Fruit fly (Drosophila melanogaster) whole organism, prepupa: Measurements from ENCODE around the gene Ada1-1.

Source experiments
- CG32006 ChIP-seq: fragments of 200-800 bp; sonication (Bioruptor generic); optimal IDR thresholded peaks from 3 replicates; lab custom pipeline; 2017; ENCODE audit warnings: missing biosample characterization, mild to moderate bottlenecking, missing genetic modification characterization
- CG3919 ChIP-seq: fragments of 200-800 bp; sonication (Bioruptor generic); optimal IDR thresholded peaks from 3 replicates; lab custom pipeline; 2016; ENCODE audit warnings: missing biosample characterization, missing genetic modification characterization
- CG7368 ChIP-seq: fragments of 200-800 bp; sonication (Bioruptor generic); optimal IDR thresholded peaks from 3 replicates; lab custom pipeline; 2016; ENCODE audit warnings: missing biosample characterization, missing genetic modification characterization
- CG8319 ChIP-seq: fragments of 200-800 bp; sonication (Bioruptor generic); optimal IDR thresholded peaks from 3 replicates; lab custom pipeline; 2016; ENCODE audit warnings: missing biosample characterization, missing genetic modification characterization
- Gug ChIP-seq: fragments of 200-800 bp; sonication (Bioruptor generic); IDR thresholded peaks from 2 replicates; pipeline ENCODE4 v1.3.6; 2022; ENCODE audit warnings: missing biosample characterization, missing genetic modification characterization
- Hr38 ChIP-seq: sonication (Bioruptor generic); optimal IDR thresholded peaks from 2 replicates; lab custom pipeline; 2016; ENCODE audit warnings: missing biosample characterization, missing genetic modification characterization
- Hr39 ChIP-seq: fragments of 200-800 bp; sonication (Bioruptor generic); optimal IDR thresholded peaks from 2 replicates; lab custom pipeline; 2016; ENCODE audit warnings: missing biosample characterization, missing genetic modification characterization
- OdsH ChIP-seq: fragments of 200-800 bp; sonication (Bioruptor generic); optimal IDR thresholded peaks from 3 replicates; lab custom pipeline; 2016; ENCODE audit warnings: missing biosample characterization, missing genetic modification characterization
- fkh ChIP-seq: fragments of 200-800 bp; sonication (Bioruptor generic); optimal IDR thresholded peaks from 3 replicates; lab custom pipeline; 2017; ENCODE audit warnings: missing biosample characterization, mild to moderate bottlenecking, missing genetic modification characterization, moderate library complexity
- lz ChIP-seq: fragments of 200-800 bp; sonication (Bioruptor generic); optimal IDR thresholded peaks from 3 replicates; lab custom pipeline; 2016; ENCODE audit warnings: missing biosample characterization, missing genetic modification characterization
- spab ChIP-seq: fragments of 200-800 bp; sonication (Bioruptor generic); optimal IDR thresholded peaks from 2 replicates; lab custom pipeline; 2017; ENCODE audit warnings: missing biosample characterization, mild to moderate bottlenecking, missing genetic modification characterization, missing genetic modification reagents

dm6 chr2L:11989729-11990128 is 6.9 kb upstream of the Ada1-1 start, which contains the start of the genes zuc and dgt2:
- TF ChIP-seq CG7368 (GFP tag; lab: Kevin White, UChicago) (no peak), CG8319 (GFP tag; lab: Kevin White, UChicago) (no peak), Hr38 (no peak), Gug (GFP tag; lab: Robert Waterston, UW) (no peak), CG32006 (GFP tag; lab: Kevin White, UChicago) (no peak), Hr39 (no peak), spab (no peak), OdsH (no peak), lz (GFP tag; lab: Kevin White, UChicago) (no peak), CG3919 (GFP tag; lab: Kevin White, UChicago) (no peak), fkh (GFP tag; lab: Kevin White, UChicago) (no peak)
